Worm (Caenorhabditis elegans) whole organism, L3 larva: ENCODE data around the gene ZC317.6.

Source experiments
- ZK546.5 ChIP-seq: sonication (generic microtip); optimal IDR thresholded peaks from 2 replicates; lab custom pipeline; 2017; ENCODE audit warnings: missing biosample characterization, missing genetic modification characterization
- aly-2 ChIP-seq: fragments of 150-350 bp; optimal IDR thresholded peaks from 2 replicates; lab custom pipeline; 2014; ENCODE audit warnings: missing biosample characterization, missing genetic modification characterization
- ceh-82 ChIP-seq: fragments of 150-350 bp; optimal IDR thresholded peaks from 2 replicates; lab custom pipeline; 2014; ENCODE audit warnings: missing biosample characterization, missing genetic modification characterization
- ceh-9 ChIP-seq: sonication (generic microtip); optimal IDR thresholded peaks from 2 replicates; lab custom pipeline; 2018; ENCODE audit warnings: missing biosample characterization, missing genetic modification characterization
- egl-27 ChIP-seq: sonication (generic microtip); optimal IDR thresholded peaks from 4 replicates; lab custom pipeline; 2017; ENCODE audit warnings: missing biosample characterization, missing genetic modification reagents, missing genetic modification characterization
- egl-5 ChIP-seq: fragments of 150-350 bp; optimal IDR thresholded peaks from 2 replicates; lab custom pipeline; 2017; ENCODE audit warnings: missing biosample characterization, missing genetic modification reagents, missing genetic modification characterization, inconsistent platforms
- elt-1 ChIP-seq: fragments of 150-350 bp; optimal IDR thresholded peaks from 2 replicates; lab custom pipeline; 2014; ENCODE audit warnings: missing biosample characterization, missing genetic modification characterization
- elt-2 ChIP-seq: sonication (generic microtip); optimal IDR thresholded peaks from 2 replicates; lab custom pipeline; 2016; ENCODE audit warnings: missing genetic modification reagents, mild to moderate bottlenecking, missing genetic modification characterization, missing compliant biosample characterization
- elt-3 ChIP-seq, 3 experiments: fragments of 150-350 bp in 1 of 3; sonication (generic microtip) in 2 of 3; optimal IDR thresholded peaks; 2 replicates in 2 of 3; 4 replicates in 1 of 3; lab custom pipeline; 2014 to 2017; ENCODE audit warnings: missing biosample characterization in 3 of 3, missing genetic modification characterization in 3 of 3
- fkh-10 ChIP-seq: sonication (generic microtip); optimal IDR thresholded peaks from 2 replicates; lab custom pipeline; 2017; ENCODE audit warnings: missing biosample characterization, missing genetic modification reagents, missing genetic modification characterization
- fos-1 ChIP-seq: fragments of 150-350 bp; optimal IDR thresholded peaks from 2 replicates; lab custom pipeline; 2014; ENCODE audit warnings: missing biosample characterization, missing genetic modification characterization
- hmg-11 ChIP-seq: sonication (generic microtip); optimal IDR thresholded peaks from 2 replicates; lab custom pipeline; 2016; ENCODE audit warnings: missing genetic modification characterization, missing compliant biosample characterization
- jun-1 ChIP-seq: fragments of 150-350 bp; optimal IDR thresholded peaks from 2 replicates; lab custom pipeline; 2014; ENCODE audit warnings: missing biosample characterization, missing genetic modification reagents, missing genetic modification characterization
- lin-15B ChIP-seq: fragments of 150-350 bp; optimal IDR thresholded peaks from 2 replicates; lab custom pipeline; 2014; ENCODE audit warnings: missing biosample characterization, missing genetic modification characterization
- lin-39 ChIP-seq: fragments of 150-350 bp; optimal IDR thresholded peaks from 2 replicates; lab custom pipeline; 2018; ENCODE audit warnings: missing biosample characterization, missing genetic modification reagents, missing genetic modification characterization
- lsy-12 ChIP-seq: sonication (generic microtip); optimal IDR thresholded peaks from 2 replicates; lab custom pipeline; 2016; ENCODE audit warnings: mild to moderate bottlenecking, missing genetic modification characterization, missing compliant biosample characterization
- mdl-1 ChIP-seq: fragments of 150-350 bp; optimal IDR thresholded peaks from 2 replicates; lab custom pipeline; 2014; ENCODE audit warnings: missing biosample characterization, missing genetic modification characterization
- mml-1 ChIP-seq: fragments of 150-350 bp; sonication (generic microtip); optimal IDR thresholded peaks from 3 replicates; lab custom pipeline; 2014; ENCODE audit warnings: missing biosample characterization, missing genetic modification characterization
- nfya-1 ChIP-seq: sonication (generic microtip); optimal IDR thresholded peaks from 2 replicates; lab custom pipeline; 2017; ENCODE audit warnings: missing genetic modification characterization, mild to moderate bottlenecking, missing compliant biosample characterization, antibody characterized with exemption, moderate library complexity; ENCODE audit not compliant: insufficient read depth
- nhr-11 ChIP-seq: fragments of 150-350 bp; optimal IDR thresholded peaks from 2 replicates; lab custom pipeline; 2014; ENCODE audit warnings: missing biosample characterization, missing genetic modification characterization
- nhr-23 ChIP-seq: fragments of 150-350 bp; optimal IDR thresholded peaks from 2 replicates; lab custom pipeline; 2014; ENCODE audit warnings: missing biosample characterization, missing genetic modification reagents, missing genetic modification characterization
- nhr-25 ChIP-seq: sonication (generic microtip); optimal IDR thresholded peaks from 2 replicates; lab custom pipeline; 2017; ENCODE audit warnings: missing biosample characterization, missing genetic modification characterization
- nhr-43 ChIP-seq: sonication (generic microtip); optimal IDR thresholded peaks from 2 replicates; lab custom pipeline; 2016; ENCODE audit warnings: mild to moderate bottlenecking, missing genetic modification characterization, missing compliant biosample characterization; ENCODE audit not compliant: poor library complexity, severe bottlenecking
- nhr-67 ChIP-seq: fragments of 150-350 bp; optimal IDR thresholded peaks from 2 replicates; lab custom pipeline; 2014; ENCODE audit warnings: missing biosample characterization, missing genetic modification characterization
- nhr-76 ChIP-seq: fragments of 150-350 bp; sonication (generic microtip); optimal IDR thresholded peaks from 5 replicates; lab custom pipeline; 2014; ENCODE audit warnings: missing biosample characterization, missing genetic modification characterization
- nhr-77 ChIP-seq: fragments of 150-350 bp; optimal IDR thresholded peaks from 2 replicates; lab custom pipeline; 2014; ENCODE audit warnings: missing biosample characterization, missing genetic modification characterization
- pha-4 ChIP-seq: fragments of 150-350 bp; optimal IDR thresholded peaks from 2 replicates; lab custom pipeline; 2014; ENCODE audit warnings: missing biosample characterization, missing genetic modification reagents, missing genetic modification characterization
- pqm-1 ChIP-seq: fragments of 150-350 bp; optimal IDR thresholded peaks from 2 replicates; lab custom pipeline; 2017; ENCODE audit warnings: missing biosample characterization, missing genetic modification characterization, inconsistent platforms
- sea-2 ChIP-seq: fragments of 150-350 bp; sonication (generic microtip); optimal IDR thresholded peaks from 4 replicates; lab custom pipeline; 2014; ENCODE audit warnings: missing biosample characterization, missing genetic modification reagents, missing genetic modification characterization
- skn-1 ChIP-seq: fragments of 150-350 bp; optimal IDR thresholded peaks from 2 replicates; lab custom pipeline; 2014; ENCODE audit warnings: missing biosample characterization, missing genetic modification characterization
- snpc-4 ChIP-seq: fragments of 150-350 bp; optimal IDR thresholded peaks from 2 replicates; lab custom pipeline; 2014; ENCODE audit warnings: missing biosample characterization, missing genetic modification characterization
- unc-39 ChIP-seq: sonication (generic microtip); optimal IDR thresholded peaks from 4 replicates; lab custom pipeline; 2017; ENCODE audit warnings: missing biosample characterization, missing genetic modification characterization
- zag-1 ChIP-seq: fragments of 150-350 bp; optimal IDR thresholded peaks from 2 replicates; lab custom pipeline; 2014; ENCODE audit warnings: missing biosample characterization, missing genetic modification characterization
- ztf-4 ChIP-seq: fragments of 150-350 bp; optimal IDR thresholded peaks from 2 replicates; lab custom pipeline; 2014; ENCODE audit warnings: missing biosample characterization, missing genetic modification characterization

The ZC317.6 gene

ce11 chrV:5433020-5433419 is 35.4 kb downstream of the ZC317.6 start, which contains the start of gene acl-6:
acl-6 (plus strand) TSS chrV:5433386.
- TF ChIP-seq nhr-23, result peak; percentile 37
- TF ChIP-seq pqm-1 (tag; lab: Kevin White, UChicago), result peak; percentile 99
- TF ChIP-seq nhr-11 (tag; lab: Kevin White, UChicago), result no peak
- TF ChIP-seq skn-1 (tag; lab: Kevin White, UChicago), result peak; percentile 64
- TF ChIP-seq nhr-77 (tag; lab: Kevin White, UChicago), result no peak
- peak; percentile 84 for TF ChIP-seq pha-4
- peak; percentile 28 for TF ChIP-seq nfya-1 (tag; lab: Kevin White, UChicago)
- TF ChIP-seq fos-1, result no peak
- TF ChIP-seq jun-1 (tag; lab: Kevin White, UChicago), result peak; percentile 48
- TF ChIP-seq lin-39 (tag; lab: Kevin White, UChicago), result no peak
- peak in 1 of 3 experiments; percentile 24 for TF ChIP-seq elt-3 (tag; optimal IDR thresholded peaks at IDR 0.05; lab: Kevin White, UChicago)
- TF ChIP-seq elt-2 (tag; lab: Kevin White, UChicago), result peak; percentile 99
- TF ChIP-seq snpc-4 (tag; lab: Kevin White, UChicago), result peak; percentile 57
- peak; percentile 61 for TF ChIP-seq lin-15B

- TF ChIP-seq egl-5 (tag; lab: Kevin White, UChicago) (no peak), nhr-25 (no peak), aly-2 (tag; lab: Kevin White, UChicago) (no peak), ceh-9 (tag; lab: Kevin White, UChicago) (no peak), egl-27 (tag; lab: Kevin White, UChicago) (no peak), jun-1 (tag; lab: Kevin White, UChicago) (no peak), lin-39 (tag; lab: Kevin White, UChicago) (no peak)
These were observed 35.9 kb downstream of the ZC317.6 start, which contains the start of gene F08F3.8 for ce11 chrV:5432499-5432898. F08F3.8 (minus strand) TSS chrV:5432599.

- TF ChIP-seq ceh-9 (tag; lab: Kevin White, UChicago) (no peak), elt-2 (tag; lab: Kevin White, UChicago) (peak; percentile 27), mml-1 (no peak), ZK546.5 (tag; lab: Kevin White, UChicago) (no peak), egl-5 (tag; lab: Kevin White, UChicago) (no peak), nhr-23 (no peak), jun-1 (tag; lab: Kevin White, UChicago) (no peak)
- TF ChIP-seq, all 47 proteins: peak for 1
These were observed 40.5 kb downstream of the ZC317.6 start, which contains the start of gene rhr-1 for ce11 chrV:5427860-5428259. rhr-1 (plus strand) TSS chrV:5428160.

ce11 chrV:5426337-5426736 is 42.1 kb downstream of the ZC317.6 start:
- TF ChIP-seq lsy-12 (tag; lab: Kevin White, UChicago) (no peak), elt-2 (tag; lab: Kevin White, UChicago) (no peak), elt-1 (tag; lab: Kevin White, UChicago) (peak; percentile 97)

- peak; percentile 28 to 84 (median 31) for TF ChIP-seq elt-3 (tag; optimal IDR thresholded peaks at IDR 0.05; lab: Kevin White, UChicago)
- TF ChIP-seq skn-1 (tag; lab: Kevin White, UChicago), result no peak
- TF ChIP-seq lsy-12 (tag; lab: Kevin White, UChicago), result peak; percentile 1
- TF ChIP-seq ztf-4 (tag; lab: Kevin White, UChicago), result no peak
- peak; percentile 68 for TF ChIP-seq nhr-23
- TF ChIP-seq mdl-1 (tag; lab: Kevin White, UChicago), result peak; percentile 87
- TF ChIP-seq nhr-67 (tag; lab: Kevin White, UChicago), result no peak
- TF ChIP-seq fkh-10 (GFP tag; lab: Kevin White, UChicago), result no peak
- no peak for TF ChIP-seq nfya-1 (tag; lab: Kevin White, UChicago)
- no peak for TF ChIP-seq nhr-77 (tag; lab: Kevin White, UChicago)
- TF ChIP-seq nhr-76 (tag; lab: Kevin White, UChicago), result peak; percentile 75
- TF ChIP-seq pqm-1 (tag; lab: Kevin White, UChicago), result peak; percentile 73
- no peak for TF ChIP-seq zag-1 (tag; lab: Kevin White, UChicago)
- no peak for TF ChIP-seq sea-2 (GFP tag; lab: Kevin White, UChicago)
- peak; percentile 73 for TF ChIP-seq nhr-43 (tag; lab: Kevin White, UChicago)
- TF ChIP-seq nhr-25, result peak; percentile 87
- no peak for TF ChIP-seq hmg-11
- TF ChIP-seq snpc-4 (tag; lab: Kevin White, UChicago), result no peak
- peak; percentile 95 for TF ChIP-seq elt-2 (tag; lab: Kevin White, UChicago)
- no peak for TF ChIP-seq ceh-82 (tag; lab: Kevin White, UChicago)
- no peak for TF ChIP-seq ZK546.5 (tag; lab: Kevin White, UChicago)
- TF ChIP-seq jun-1 (tag; lab: Kevin White, UChicago), result peak; percentile 9
- peak; percentile 99 for TF ChIP-seq elt-1 (tag; lab: Kevin White, UChicago)
- TF ChIP-seq unc-39 (tag; lab: Kevin White, UChicago), result no peak
These were observed 43.4 kb downstream of the ZC317.6 start for ce11 chrV:5425008-5425407.
